Fruit fly (Drosophila melanogaster) whole organism, adult: ENCODE data around the gene Plap.

Experiments used
- CG11617 ChIP-seq: fragments of 200-800 bp; sonication (Bioruptor generic); optimal IDR thresholded peaks from 2 replicates; lab custom pipeline; 2017; ENCODE audit warnings: mild to moderate bottlenecking, missing biosample characterization, missing genetic modification reagents, missing genetic modification characterization
- CG12768 ChIP-seq: fragments of 200-800 bp; sonication (Bioruptor generic); optimal IDR thresholded peaks from 2 replicates; lab custom pipeline; 2017; ENCODE audit warnings: missing biosample characterization, missing genetic modification characterization, mild to moderate bottlenecking, moderate library complexity, missing genetic modification reagents
- CG14711 ChIP-seq: fragments of 200-800 bp; sonication (Bioruptor generic); optimal IDR thresholded peaks from 2 replicates; lab custom pipeline; 2018; ENCODE audit warnings: missing biosample characterization, mild to moderate bottlenecking, missing genetic modification characterization, moderate library complexity
- CG1620 ChIP-seq: fragments of 200-800 bp; sonication (Bioruptor generic); optimal IDR thresholded peaks from 2 replicates; lab custom pipeline; 2016; ENCODE audit warnings: missing biosample characterization, missing genetic modification characterization
- CG33017 ChIP-seq: fragments of 200-800 bp; sonication (Bioruptor generic); optimal IDR thresholded peaks from 2 replicates; lab custom pipeline; 2018; ENCODE audit warnings: missing biosample characterization, mild to moderate bottlenecking, missing genetic modification characterization, moderate library complexity
- CG5204 ChIP-seq: fragments of 200-800 bp; sonication (Bioruptor generic); optimal IDR thresholded peaks from 2 replicates; lab custom pipeline; 2016; ENCODE audit warnings: missing biosample characterization, missing genetic modification characterization
- CG7045 ChIP-seq: fragments of 200-800 bp; sonication (Bioruptor generic); optimal IDR thresholded peaks from 2 replicates; lab custom pipeline; 2017; ENCODE audit warnings: missing biosample characterization, mild to moderate bottlenecking, missing genetic modification characterization
- CG7101 ChIP-seq: fragments of 200-800 bp; sonication (Bioruptor generic); optimal IDR thresholded peaks from 2 replicates; lab custom pipeline; 2018; ENCODE audit warnings: missing biosample characterization, mild to moderate bottlenecking, missing genetic modification characterization, moderate library complexity
- Clk ChIP-seq: fragments of 200-800 bp; sonication (Bioruptor generic); optimal IDR thresholded peaks from 2 replicates; lab custom pipeline; 2017; ENCODE audit warnings: missing biosample characterization, missing genetic modification characterization
- Crg-1 ChIP-seq: fragments of 200-800 bp; sonication (Bioruptor generic); optimal IDR thresholded peaks from 2 replicates; lab custom pipeline; 2016; ENCODE audit warnings: missing biosample characterization, missing genetic modification characterization
- Hr96 ChIP-seq: fragments of 200-800 bp; sonication (Bioruptor generic); optimal IDR thresholded peaks from 2 replicates; lab custom pipeline; 2016; ENCODE audit warnings: missing biosample characterization, missing genetic modification characterization
- Mnt ChIP-seq: fragments of 200-800 bp; sonication (Bioruptor generic); optimal IDR thresholded peaks from 2 replicates; lab custom pipeline; 2016; ENCODE audit warnings: missing biosample characterization, mild to moderate bottlenecking, missing genetic modification characterization
- bab1 ChIP-seq: fragments of 200-800 bp; sonication (Bioruptor generic); optimal IDR thresholded peaks from 3 replicates; lab custom pipeline; 2019; ENCODE audit warnings: missing biosample characterization, mild to moderate bottlenecking, missing genetic modification characterization, moderate library complexity
- cic ChIP-seq: fragments of 200-800 bp; sonication (Bioruptor generic); optimal IDR thresholded peaks from 2 replicates; lab custom pipeline; 2017; ENCODE audit warnings: missing biosample characterization, mild to moderate bottlenecking, missing genetic modification characterization, moderate library complexity
- cnc ChIP-seq, 2 experiments: fragments of >200 bp; optimal IDR thresholded peaks; 2 replicates each; lab custom pipeline; 2017
- kay ChIP-seq: fragments of 200-800 bp; sonication (Bioruptor generic); peaks from one replicate; lab custom pipeline; 2016; ENCODE audit warnings: missing biosample characterization, missing genetic modification characterization, borderline replicate concordance
- ovo ChIP-seq: fragments of 200-800 bp; sonication (Bioruptor generic); optimal IDR thresholded peaks from 2 replicates; lab custom pipeline; 2016; ENCODE audit warnings: missing biosample characterization, missing genetic modification characterization
- pad ChIP-seq: fragments of 200-800 bp; sonication (Bioruptor generic); optimal IDR thresholded peaks from 3 replicates; lab custom pipeline; 2017; ENCODE audit warnings: missing biosample characterization, missing genetic modification characterization, mild to moderate bottlenecking, moderate library complexity, missing genetic modification reagents
- tj ChIP-seq: fragments of 200-800 bp; sonication (Bioruptor generic); optimal IDR thresholded peaks from 3 replicates; lab custom pipeline; 2017; ENCODE audit warnings: missing biosample characterization, mild to moderate bottlenecking, missing genetic modification characterization, moderate library complexity
- toe ChIP-seq: fragments of 200-800 bp; sonication (Bioruptor generic); optimal IDR thresholded peaks from 2 replicates; lab custom pipeline; 2016; ENCODE audit warnings: missing biosample characterization, missing genetic modification characterization

Plap gene

dm6 chr2L:1134011-1134743 lies 36.0 kb downstream of the Plap start, which contains the start of the genes Iris and CG4577:
TSS of gene Iris (minus strand) at chr2L:1134098.
TSS of gene CG4577 (plus strand) at chr2L:1134693.
- TF ChIP-seq Crg-1 (GFP tag; lab: Kevin White, UChicago) (no peak), Mnt (GFP tag; lab: Kevin White, UChicago) (no peak), bab1 (GFP tag; lab: Kevin White, UChicago) (no peak), tj (peak; percentile 96), toe (no peak), cic (GFP tag; lab: Kevin White, UChicago) (peak; percentile 55), CG7101 (tag; lab: Kevin White, UChicago) (peak; percentile 39), CG11617 (GFP tag; lab: Kevin White, UChicago) (peak; percentile 25)

- TF ChIP-seq cnc (optimal IDR thresholded peaks at IDR 0.05; lab: Kevin White, UChicago) (no peak), CG5204 (GFP tag; lab: Kevin White, UChicago) (peak; percentile 75), CG1620 (GFP tag; lab: Kevin White, UChicago) (peak; percentile 58), cic (GFP tag; lab: Kevin White, UChicago) (no peak), bab1 (GFP tag; lab: Kevin White, UChicago) (peak; percentile 48), Mnt (GFP tag; lab: Kevin White, UChicago) (peak; percentile 15), toe (peak; percentile 83), Crg-1 (GFP tag; lab: Kevin White, UChicago) (peak; percentile 54), CG33017 (tag; lab: Kevin White, UChicago) (peak; percentile 78), CG12768 (peak; percentile 67), CG14711 (tag; lab: Kevin White, UChicago) (peak; percentile 73), CG7101 (tag; lab: Kevin White, UChicago) (peak; percentile 80), Clk (GFP tag; lab: Kevin White, UChicago) (peak; percentile 45), tj (peak; percentile 40), pad (peak; percentile 41), Hr96 (peak; percentile 55), CG7045 (GFP tag; lab: Kevin White, UChicago) (peak; percentile 73), kay (GFP tag; lab: Kevin White, UChicago) (no peak), CG11617 (GFP tag; lab: Kevin White, UChicago) (peak; percentile 75), ovo (GFP tag; lab: Kevin White, UChicago) (peak; percentile 36)
These were observed 41.0 kb downstream of the Plap start, which contains the start of the genes Pino and TBC1D23 for dm6 chr2L:1128932-1129887. TSS of gene Pino (minus strand) at chr2L:1128953. TSS of gene TBC1D23 (plus strand) at chr2L:1129316.

- TF ChIP-seq cnc (optimal IDR thresholded peaks at IDR 0.05; lab: Kevin White, UChicago) (peak in 1 of 2 experiments; percentile 74), tj (peak; percentile 28), CG7045 (GFP tag; lab: Kevin White, UChicago) (no peak), CG7101 (tag; lab: Kevin White, UChicago) (no peak)
These were observed 41.7 kb downstream of the Plap start for dm6 chr2L:1128344-1128931.

DNA sequence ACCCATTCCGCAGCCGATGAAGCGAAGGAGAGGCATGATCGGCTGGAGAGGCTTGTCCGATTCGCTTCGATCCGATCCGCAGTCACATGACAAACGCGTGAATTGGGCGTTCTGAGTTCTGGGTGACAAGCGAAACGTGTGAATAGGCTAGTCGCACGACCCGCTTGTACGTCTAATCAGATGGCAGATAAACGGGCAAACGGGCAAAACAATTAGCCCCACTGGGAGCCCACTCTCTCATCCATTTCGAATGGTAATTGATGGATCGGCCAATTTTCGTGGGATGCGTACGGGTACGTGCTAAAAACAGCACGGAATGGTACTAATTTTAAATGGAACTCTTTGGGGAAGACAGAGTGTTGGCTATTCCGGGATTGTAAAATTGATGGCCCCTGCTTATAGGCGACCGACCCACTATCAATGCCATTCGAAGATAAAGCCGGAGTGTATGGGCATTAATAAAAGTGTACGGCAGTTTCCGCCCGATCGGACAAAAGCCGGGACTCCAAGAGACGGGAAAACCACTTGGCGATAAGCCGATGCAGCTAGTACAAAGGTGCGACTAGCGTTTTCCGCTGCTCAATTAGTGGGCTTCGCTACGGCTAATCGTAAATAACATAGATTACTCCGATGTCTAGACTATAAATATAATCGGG lies 42.6 kb downstream of the Plap start:
- TF ChIP-seq CG12768 (peak; percentile 7), kay (GFP tag; lab: Kevin White, UChicago) (no peak), tj (no peak), cic (GFP tag; lab: Kevin White, UChicago) (peak; percentile 83), Clk (GFP tag; lab: Kevin White, UChicago) (no peak), CG5204 (GFP tag; lab: Kevin White, UChicago) (no peak), cnc (optimal IDR thresholded peaks at IDR 0.05; lab: Kevin White, UChicago) (no peak)

dm6 chr2L:1126527-1126926 lies 43.6 kb downstream of the Plap start:
- TF ChIP-seq kay (GFP tag; lab: Kevin White, UChicago) (peak; percentile 91), CG7045 (GFP tag; lab: Kevin White, UChicago) (no peak), Mnt (GFP tag; lab: Kevin White, UChicago) (peak; percentile 9)

DNA sequence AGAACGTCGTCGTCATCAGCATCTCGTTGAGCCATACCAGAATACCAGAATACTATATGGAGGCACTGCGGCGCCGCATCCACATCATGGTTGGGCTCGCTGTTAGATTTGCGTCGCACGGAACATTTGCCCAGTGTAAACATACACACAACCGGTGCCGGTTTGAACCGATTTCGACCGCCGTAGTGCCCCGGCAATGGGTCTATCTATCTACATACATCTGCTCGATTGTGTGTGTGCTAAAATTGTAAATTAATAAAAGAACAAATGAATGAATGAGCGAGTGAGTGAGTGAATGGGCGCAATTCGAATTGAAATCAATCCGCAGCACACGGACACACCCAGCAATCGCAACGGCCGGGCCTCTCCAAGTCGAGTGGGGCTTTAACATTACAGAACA lies 44.7 kb downstream of the Plap start:
- no peak for TF ChIP-seq CG7045 (GFP tag; lab: Kevin White, UChicago)
- peak; percentile 59 for TF ChIP-seq kay (GFP tag; lab: Kevin White, UChicago)
- no peak for TF ChIP-seq CG7101 (tag; lab: Kevin White, UChicago)
- TF ChIP-seq CG14711 (tag; lab: Kevin White, UChicago) = no peak
- TF ChIP-seq toe = no peak
- TF ChIP-seq Hr96 = no peak
- no peak for TF ChIP-seq pad
- no peak for TF ChIP-seq Crg-1 (GFP tag; lab: Kevin White, UChicago)
- TF ChIP-seq CG1620 (GFP tag; lab: Kevin White, UChicago) = no peak
- TF ChIP-seq CG5204 (GFP tag; lab: Kevin White, UChicago) = no peak
- no peak for TF ChIP-seq cnc (optimal IDR thresholded peaks at IDR 0.05; lab: Kevin White, UChicago)
- peak; percentile 44 for TF ChIP-seq CG33017 (tag; lab: Kevin White, UChicago)
- peak; percentile 100 for TF ChIP-seq cic (GFP tag; lab: Kevin White, UChicago)
- TF ChIP-seq ovo (GFP tag; lab: Kevin White, UChicago) = no peak
- no peak for TF ChIP-seq bab1 (GFP tag; lab: Kevin White, UChicago)
- TF ChIP-seq tj = no peak
